Worm (Caenorhabditis elegans) whole organism, midembryonic: ENCODE results near the gene F07G11.1.

Experiments used
- cog-1 ChIP-seq: sonication (generic microtip); optimal IDR thresholded peaks from 2 replicates; lab custom pipeline; 2016; ENCODE audit warnings: missing genetic modification characterization, missing compliant biosample characterization
- klf-2 ChIP-seq: fragments of 200-800 bp; sonication (Bioruptor generic); conservative IDR thresholded peaks from 2 replicates; pipeline ENCODE4 v1.3.6; 2022; ENCODE audit warnings: missing genetic modification reagents, missing genetic modification characterization, missing compliant biosample characterization
- ztf-23 ChIP-seq: fragments of 200-800 bp; sonication (Bioruptor generic); IDR thresholded peaks from 2 replicates; pipeline ENCODE4 v1.3.6; 2022; ENCODE audit warnings: missing genetic modification reagents, missing genetic modification characterization, missing compliant biosample characterization
- ztf-29 ChIP-seq: fragments of 200-800 bp; sonication (Bioruptor generic); IDR thresholded peaks from 2 replicates; pipeline ENCODE4 v1.3.6; 2022; ENCODE audit warnings: missing genetic modification reagents, missing genetic modification characterization, missing compliant biosample characterization

DNA sequence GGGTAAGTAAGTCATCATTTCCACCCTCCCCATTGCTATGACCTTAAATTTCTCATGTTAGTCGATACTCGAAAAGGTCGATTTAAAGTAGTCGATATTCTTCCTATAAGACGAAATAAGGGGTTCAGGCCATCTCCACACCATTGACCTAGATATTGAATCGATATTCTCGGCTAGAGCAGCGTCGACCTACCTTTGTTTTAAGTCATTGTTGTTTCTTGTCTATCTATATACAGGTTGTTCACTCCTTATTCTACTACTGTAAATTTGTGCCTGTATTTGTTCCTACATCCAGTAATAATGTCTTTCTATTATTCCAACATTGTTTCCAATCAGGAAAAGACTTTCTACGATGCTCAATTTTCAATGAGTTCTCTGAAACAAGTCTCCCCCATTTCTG, 19.7 kb downstream of the F07G11.1 start, which contains the start of gene F10G2.4:
- TF ChIP-seq ztf-23 (GFP tag; lab: Robert Waterston, UW) (no peak), ztf-29 (GFP tag; lab: Robert Waterston, UW) (no peak), klf-2 (no peak), cog-1 (tag; lab: Kevin White, UChicago) (no peak)
